Worm (Caenorhabditis elegans): ENCODE data around the gene fbxb-18.

- TF ChIP-seq ama-1 (optimal IDR thresholded peaks at IDR 0.05) (no peak), ceh-36 (tag; optimal IDR thresholded peaks at IDR 0.05) (no peak), F13C5.2 (tag; optimal IDR thresholded peaks at IDR 0.05) (no peak), aly-1 (tag; optimal IDR thresholded peaks at IDR 0.05) (no peak), flt-1 (GFP tag; IDR thresholded peaks at IDR 0.05) (no peak), tbx-11 (GFP tag; IDR thresholded peaks at IDR 0.05) (no peak), tra-4 (tag; optimal IDR thresholded peaks at IDR 0.05) (no peak), sea-1 (GFP tag; conservative IDR thresholded peaks at IDR 0.05) (no peak), pes-1 (GFP tag; IDR thresholded peaks at IDR 0.05) (no peak), B0310.2 (tag; optimal IDR thresholded peaks at IDR 0.05) (no peak), tbx-37 (GFP tag; conservative IDR thresholded peaks at IDR 0.05) (no peak), ets-7 (tag; optimal IDR thresholded peaks at IDR 0.05) (no peak)
Observed at ce11 chrII:1712938-1713337, 24.2 kb upstream of the fbxb-18 start, which contains the start of gene btb-7.

Measured in whole organism, early embryonic.